Worm (Caenorhabditis elegans) whole organism, mixed stage, embryonic: Measurements from ENCODE around the gene C50H11.8.

ENCODE experiments used
- M03D4.4 ChIP-seq: sonication (generic microtip); optimal IDR thresholded peaks from 2 replicates; lab custom pipeline; 2017; ENCODE audit warnings: mild to moderate bottlenecking, missing genetic modification characterization, missing compliant biosample characterization
- bed-3 ChIP-seq: fragments of 200-800 bp; sonication (Bioruptor generic); optimal IDR thresholded peaks from 3 replicates; lab custom pipeline; 2018; ENCODE audit warnings: mild to moderate bottlenecking, missing genetic modification characterization, moderate library complexity, missing compliant biosample characterization
- blmp-1 ChIP-seq: fragments of 150-350 bp; optimal IDR thresholded peaks from 2 replicates; lab custom pipeline; 2014; ENCODE audit warnings: missing biosample characterization, missing genetic modification characterization
- ceh-39 ChIP-seq: fragments of 150-350 bp; optimal IDR thresholded peaks from 2 replicates; lab custom pipeline; 2014; ENCODE audit warnings: missing biosample characterization, missing genetic modification characterization
- ceh-43 ChIP-seq: fragments of 200-800 bp; sonication (Bioruptor generic); optimal IDR thresholded peaks from 2 replicates; lab custom pipeline; 2018; ENCODE audit warnings: mild to moderate bottlenecking, missing genetic modification characterization, moderate library complexity, missing compliant biosample characterization
- ceh-83 ChIP-seq: fragments of 200-800 bp; sonication (Bioruptor generic); optimal IDR thresholded peaks from 2 replicates; lab custom pipeline; 2018; ENCODE audit warnings: mild to moderate bottlenecking, missing genetic modification characterization, missing compliant biosample characterization
- ces-1 ChIP-seq: fragments of 150-350 bp; optimal IDR thresholded peaks from 2 replicates; lab custom pipeline; 2014; ENCODE audit warnings: missing biosample characterization, missing genetic modification reagents, missing genetic modification characterization
- cnd-1 ChIP-seq: fragments of 200-800 bp; sonication (Bioruptor generic); optimal IDR thresholded peaks from 2 replicates; lab custom pipeline; 2018; ENCODE audit warnings: mild to moderate bottlenecking, missing genetic modification characterization, missing compliant biosample characterization
- drap-1 ChIP-seq: fragments of 200-800 bp; sonication (Bioruptor generic); optimal IDR thresholded peaks from 3 replicates; lab custom pipeline; 2018; ENCODE audit warnings: mild to moderate bottlenecking, missing genetic modification characterization, missing compliant biosample characterization
- elt-1 ChIP-seq: sonication (generic microtip); optimal IDR thresholded peaks from 2 replicates; lab custom pipeline; 2017; ENCODE audit warnings: missing genetic modification characterization, mild to moderate bottlenecking, missing compliant biosample characterization, antibody characterized with exemption, moderate library complexity, borderline replicate concordance; ENCODE audit not compliant: insufficient read depth
- elt-3 ChIP-seq: fragments of 150-350 bp; optimal IDR thresholded peaks from 2 replicates; lab custom pipeline; 2014; ENCODE audit warnings: missing biosample characterization, missing genetic modification characterization
- ham-2 ChIP-seq: fragments of 200-800 bp; sonication (Bioruptor generic); optimal IDR thresholded peaks from 2 replicates; lab custom pipeline; 2018; ENCODE audit warnings: mild to moderate bottlenecking, missing genetic modification characterization, missing compliant biosample characterization
- hlh-1 ChIP-seq: fragments of 150-350 bp; optimal IDR thresholded peaks from 2 replicates; lab custom pipeline; 2014; ENCODE audit warnings: missing biosample characterization, missing genetic modification reagents, missing genetic modification characterization
- lin-13 ChIP-seq: fragments of 150-350 bp; optimal IDR thresholded peaks from 2 replicates; lab custom pipeline; 2014; ENCODE audit warnings: missing biosample characterization, missing genetic modification characterization
- lsy-2 ChIP-seq: fragments of 150-350 bp; optimal IDR thresholded peaks from 2 replicates; lab custom pipeline; 2014; ENCODE audit warnings: missing biosample characterization, missing genetic modification characterization
- mab-5 ChIP-seq: fragments of 150-350 bp; optimal IDR thresholded peaks from 2 replicates; lab custom pipeline; 2014; ENCODE audit warnings: missing biosample characterization, missing genetic modification characterization
- mep-1 ChIP-seq: fragments of 150-350 bp; optimal IDR thresholded peaks from 2 replicates; lab custom pipeline; 2017; ENCODE audit warnings: missing biosample characterization, missing genetic modification reagents, missing genetic modification characterization, inconsistent platforms
- mls-2 ChIP-seq: sonication (generic microtip); optimal IDR thresholded peaks from 2 replicates; lab custom pipeline; 2016; ENCODE audit warnings: mild to moderate bottlenecking, missing genetic modification characterization, moderate library complexity, missing compliant biosample characterization
- nhr-2 ChIP-seq: fragments of 150-350 bp; optimal IDR thresholded peaks from 2 replicates; lab custom pipeline; 2014; ENCODE audit warnings: missing biosample characterization, missing genetic modification characterization
- nhr-237 ChIP-seq: fragments of 150-350 bp; optimal IDR thresholded peaks from 2 replicates; lab custom pipeline; 2014; ENCODE audit warnings: missing biosample characterization, missing genetic modification characterization
- nhr-76 ChIP-seq: sonication (generic microtip); optimal IDR thresholded peaks from 2 replicates; lab custom pipeline; 2017; ENCODE audit warnings: missing biosample characterization, missing genetic modification characterization
- pha-4 ChIP-seq: fragments of 150-350 bp; optimal IDR thresholded peaks from 2 replicates; lab custom pipeline; 2018; ENCODE audit warnings: missing biosample characterization, missing genetic modification reagents, missing genetic modification characterization
- snpc-4 ChIP-seq: fragments of 150-350 bp; optimal IDR thresholded peaks from 2 replicates; lab custom pipeline; 2014; ENCODE audit warnings: missing biosample characterization, missing genetic modification characterization
- sptf-1 ChIP-seq: sonication (generic microtip); optimal IDR thresholded peaks from 2 replicates; lab custom pipeline; 2017; ENCODE audit warnings: mild to moderate bottlenecking, missing genetic modification characterization, moderate library complexity, missing compliant biosample characterization
- tbx-8 ChIP-seq: fragments of 200-800 bp; sonication (Bioruptor generic); optimal IDR thresholded peaks from 2 replicates; lab custom pipeline; 2018; ENCODE audit warnings: mild to moderate bottlenecking, missing genetic modification characterization, moderate library complexity, missing compliant biosample characterization
- unc-39 ChIP-seq: fragments of 150-350 bp; optimal IDR thresholded peaks from 2 replicates; lab custom pipeline; 2014; ENCODE audit warnings: missing biosample characterization, missing genetic modification characterization
- zip-8 ChIP-seq: fragments of 150-350 bp; optimal IDR thresholded peaks from 2 replicates; lab custom pipeline; 2014; ENCODE audit warnings: missing biosample characterization, missing genetic modification characterization
- ztf-11 ChIP-seq: fragments of 150-350 bp; optimal IDR thresholded peaks from 2 replicates; lab custom pipeline; 2014; ENCODE audit warnings: missing biosample characterization, missing genetic modification characterization

C50H11.8 gene

ce11 chrV:3054254-3054653 lies at the start of gene C50H11.8:
Gene C50H11.8 (plus strand): TSS chrV:3054554.
- TF ChIP-seq mep-1 (no peak), blmp-1 (no peak), lin-13 (tag; lab: Kevin White, UChicago) (no peak), ceh-39 (no peak), elt-1 (tag; lab: Kevin White, UChicago) (no peak), ces-1 (GFP tag; lab: Kevin White, UChicago) (no peak), snpc-4 (tag; lab: Kevin White, UChicago) (no peak), pha-4 (no peak), nhr-76 (tag; lab: Kevin White, UChicago) (no peak), ztf-11 (tag; lab: Kevin White, UChicago) (no peak), drap-1 (GFP tag; lab: Kevin White, UChicago) (no peak), ham-2 (GFP tag; lab: Kevin White, UChicago) (no peak), M03D4.4 (tag; lab: Kevin White, UChicago) (no peak)

- TF ChIP-seq ham-2 (GFP tag; lab: Kevin White, UChicago) = no peak
- TF ChIP-seq mab-5 (tag; lab: Kevin White, UChicago) = no peak
- TF ChIP-seq M03D4.4 (tag; lab: Kevin White, UChicago) = no peak
- TF ChIP-seq sptf-1 (tag; lab: Kevin White, UChicago) = no peak
- TF ChIP-seq ces-1 (GFP tag; lab: Kevin White, UChicago) = no peak
- no peak for TF ChIP-seq ztf-11 (tag; lab: Kevin White, UChicago)
- TF ChIP-seq mep-1 = no peak
- TF ChIP-seq nhr-237 (tag; lab: Kevin White, UChicago) = no peak
- TF ChIP-seq ceh-43 = no peak
- no peak for TF ChIP-seq drap-1 (GFP tag; lab: Kevin White, UChicago)
Measured at ce11 chrV:3005964-3006363, 48.4 kb upstream of the C50H11.8 start, which contains the start of gene srw-112. Gene srw-112 (minus strand): TSS chrV:3006064.

- no peak for TF ChIP-seq unc-39 (tag; lab: Kevin White, UChicago)
- TF ChIP-seq, all 35 proteins: peak for 0
Measured at ce11 chrV:3010468-3010867, 43.9 kb upstream of the C50H11.8 start, which contains the start of gene srw-136. Gene srw-136 (minus strand): TSS chrV:3010568.

ce11 chrV:3011394-3011793 lies 43.0 kb upstream of the C50H11.8 start, which contains the start of gene srw-135:
Gene srw-135 (minus strand): TSS chrV:3011494.
- no peak for TF ChIP-seq unc-39 (tag; lab: Kevin White, UChicago)
- no peak for TF ChIP-seq zip-8 (tag; lab: Kevin White, UChicago)
- no peak for TF ChIP-seq snpc-4 (tag; lab: Kevin White, UChicago)
- TF ChIP-seq cnd-1 (tag; lab: Kevin White, UChicago) = no peak

- TF ChIP-seq ceh-39 (no peak), nhr-76 (tag; lab: Kevin White, UChicago) (no peak), unc-39 (tag; lab: Kevin White, UChicago) (no peak), hlh-1 (tag; lab: Kevin White, UChicago) (no peak), bed-3 (GFP tag; lab: Kevin White, UChicago) (no peak), mls-2 (tag; lab: Kevin White, UChicago) (no peak), lsy-2 (tag; lab: Kevin White, UChicago) (no peak), nhr-2 (tag; lab: Kevin White, UChicago) (no peak)
Measured at ce11 chrV:3014185-3014584, 40.2 kb upstream of the C50H11.8 start, which contains the start of gene K12D9.1. Gene K12D9.1 (plus strand): TSS chrV:3014485.

- TF ChIP-seq ceh-43 (no peak), nhr-237 (tag; lab: Kevin White, UChicago) (no peak)
Measured at ce11 chrV:3017930-3018329, 36.4 kb upstream of the C50H11.8 start.

- TF ChIP-seq sptf-1 (tag; lab: Kevin White, UChicago) (no peak), elt-1 (tag; lab: Kevin White, UChicago) (no peak), hlh-1 (tag; lab: Kevin White, UChicago) (no peak), M03D4.4 (tag; lab: Kevin White, UChicago) (no peak), tbx-8 (GFP tag; lab: Kevin White, UChicago) (no peak), elt-3 (tag; lab: Kevin White, UChicago) (no peak), ceh-83 (GFP tag; lab: Kevin White, UChicago) (no peak), bed-3 (GFP tag; lab: Kevin White, UChicago) (no peak), ces-1 (GFP tag; lab: Kevin White, UChicago) (no peak), ztf-11 (tag; lab: Kevin White, UChicago) (no peak), cnd-1 (tag; lab: Kevin White, UChicago) (no peak)
Measured at ce11 chrV:3021306-3021705, 33.0 kb upstream of the C50H11.8 start, which contains the start of gene irld-12. Gene irld-12 (minus strand): TSS chrV:3021406.
